Worm (Caenorhabditis elegans) whole organism, mixed stage, embryonic: ENCODE data around the gene F11E6.10.

Experiments
- M03D4.4 ChIP-seq: sonication (generic microtip); optimal IDR thresholded peaks from 2 replicates; lab custom pipeline; 2017; ENCODE audit warnings: mild to moderate bottlenecking, missing genetic modification characterization, missing compliant biosample characterization
- bed-3 ChIP-seq: fragments of 200-800 bp; sonication (Bioruptor generic); optimal IDR thresholded peaks from 3 replicates; lab custom pipeline; 2018; ENCODE audit warnings: mild to moderate bottlenecking, missing genetic modification characterization, moderate library complexity, missing compliant biosample characterization
- blmp-1 ChIP-seq: fragments of 150-350 bp; optimal IDR thresholded peaks from 2 replicates; lab custom pipeline; 2014; ENCODE audit warnings: missing biosample characterization, missing genetic modification characterization
- ceh-39 ChIP-seq: fragments of 150-350 bp; optimal IDR thresholded peaks from 2 replicates; lab custom pipeline; 2014; ENCODE audit warnings: missing biosample characterization, missing genetic modification characterization
- ces-1 ChIP-seq: fragments of 150-350 bp; optimal IDR thresholded peaks from 2 replicates; lab custom pipeline; 2014; ENCODE audit warnings: missing biosample characterization, missing genetic modification reagents, missing genetic modification characterization
- cnd-1 ChIP-seq: fragments of 200-800 bp; sonication (Bioruptor generic); optimal IDR thresholded peaks from 2 replicates; lab custom pipeline; 2018; ENCODE audit warnings: mild to moderate bottlenecking, missing genetic modification characterization, missing compliant biosample characterization
- drap-1 ChIP-seq: fragments of 200-800 bp; sonication (Bioruptor generic); optimal IDR thresholded peaks from 3 replicates; lab custom pipeline; 2018; ENCODE audit warnings: mild to moderate bottlenecking, missing genetic modification characterization, missing compliant biosample characterization
- elt-1 ChIP-seq: sonication (generic microtip); optimal IDR thresholded peaks from 2 replicates; lab custom pipeline; 2017; ENCODE audit warnings: missing genetic modification characterization, mild to moderate bottlenecking, missing compliant biosample characterization, antibody characterized with exemption, moderate library complexity, borderline replicate concordance; ENCODE audit not compliant: insufficient read depth
- elt-3 ChIP-seq: fragments of 150-350 bp; optimal IDR thresholded peaks from 2 replicates; lab custom pipeline; 2014; ENCODE audit warnings: missing biosample characterization, missing genetic modification characterization
- flh-1 ChIP-seq: fragments of 200-800 bp; sonication (Bioruptor generic); optimal IDR thresholded peaks from 2 replicates; lab custom pipeline; 2018; ENCODE audit warnings: mild to moderate bottlenecking, missing genetic modification characterization, moderate library complexity, missing compliant biosample characterization
- ham-2 ChIP-seq: fragments of 200-800 bp; sonication (Bioruptor generic); optimal IDR thresholded peaks from 2 replicates; lab custom pipeline; 2018; ENCODE audit warnings: mild to moderate bottlenecking, missing genetic modification characterization, missing compliant biosample characterization
- hlh-1 ChIP-seq: fragments of 150-350 bp; optimal IDR thresholded peaks from 2 replicates; lab custom pipeline; 2014; ENCODE audit warnings: missing biosample characterization, missing genetic modification reagents, missing genetic modification characterization
- lin-13 ChIP-seq: fragments of 150-350 bp; optimal IDR thresholded peaks from 2 replicates; lab custom pipeline; 2014; ENCODE audit warnings: missing biosample characterization, missing genetic modification characterization
- lin-32 ChIP-seq: fragments of 200-800 bp; sonication (Bioruptor generic); optimal IDR thresholded peaks from 2 replicates; lab custom pipeline; 2018; ENCODE audit warnings: mild to moderate bottlenecking, missing genetic modification characterization, missing compliant biosample characterization
- lsy-2 ChIP-seq: fragments of 150-350 bp; optimal IDR thresholded peaks from 2 replicates; lab custom pipeline; 2014; ENCODE audit warnings: missing biosample characterization, missing genetic modification characterization
- mab-5 ChIP-seq: fragments of 150-350 bp; optimal IDR thresholded peaks from 2 replicates; lab custom pipeline; 2014; ENCODE audit warnings: missing biosample characterization, missing genetic modification characterization
- mep-1 ChIP-seq: fragments of 150-350 bp; optimal IDR thresholded peaks from 2 replicates; lab custom pipeline; 2017; ENCODE audit warnings: missing biosample characterization, missing genetic modification reagents, missing genetic modification characterization, inconsistent platforms
- mls-2 ChIP-seq: sonication (generic microtip); optimal IDR thresholded peaks from 2 replicates; lab custom pipeline; 2016; ENCODE audit warnings: mild to moderate bottlenecking, missing genetic modification characterization, moderate library complexity, missing compliant biosample characterization
- nhr-12 ChIP-seq: fragments of 150-350 bp; optimal IDR thresholded peaks from 2 replicates; lab custom pipeline; 2014; ENCODE audit warnings: missing biosample characterization, missing genetic modification characterization
- nhr-28 ChIP-seq: fragments of 150-350 bp; optimal IDR thresholded peaks from 2 replicates; lab custom pipeline; 2014; ENCODE audit warnings: missing biosample characterization, missing genetic modification characterization
- nhr-76 ChIP-seq: sonication (generic microtip); optimal IDR thresholded peaks from 2 replicates; lab custom pipeline; 2017; ENCODE audit warnings: missing biosample characterization, missing genetic modification characterization
- pha-4 ChIP-seq: fragments of 150-350 bp; optimal IDR thresholded peaks from 2 replicates; lab custom pipeline; 2018; ENCODE audit warnings: missing biosample characterization, missing genetic modification reagents, missing genetic modification characterization
- sem-2 ChIP-seq: fragments of 200-800 bp; sonication (Bioruptor generic); optimal IDR thresholded peaks from 2 replicates; lab custom pipeline; 2018; ENCODE audit warnings: mild to moderate bottlenecking, missing genetic modification characterization, missing compliant biosample characterization
- snpc-4 ChIP-seq: fragments of 150-350 bp; optimal IDR thresholded peaks from 2 replicates; lab custom pipeline; 2014; ENCODE audit warnings: missing biosample characterization, missing genetic modification characterization
- sptf-1 ChIP-seq: sonication (generic microtip); optimal IDR thresholded peaks from 2 replicates; lab custom pipeline; 2017; ENCODE audit warnings: mild to moderate bottlenecking, missing genetic modification characterization, moderate library complexity, missing compliant biosample characterization
- tbx-8 ChIP-seq: fragments of 200-800 bp; sonication (Bioruptor generic); optimal IDR thresholded peaks from 2 replicates; lab custom pipeline; 2018; ENCODE audit warnings: mild to moderate bottlenecking, missing genetic modification characterization, moderate library complexity, missing compliant biosample characterization
- unc-120 ChIP-seq: sonication (generic microtip); optimal IDR thresholded peaks from 2 replicates; lab custom pipeline; 2017; ENCODE audit warnings: missing genetic modification characterization, missing compliant biosample characterization; ENCODE audit not compliant: poor library complexity, severe bottlenecking
- unc-39 ChIP-seq: fragments of 150-350 bp; optimal IDR thresholded peaks from 2 replicates; lab custom pipeline; 2014; ENCODE audit warnings: missing biosample characterization, missing genetic modification characterization
- unc-62 ChIP-seq: fragments of 150-350 bp; optimal IDR thresholded peaks from 2 replicates; lab custom pipeline; 2014; ENCODE audit warnings: missing biosample characterization, missing genetic modification reagents, missing genetic modification characterization
- zip-8 ChIP-seq: fragments of 150-350 bp; optimal IDR thresholded peaks from 2 replicates; lab custom pipeline; 2014; ENCODE audit warnings: missing biosample characterization, missing genetic modification characterization
- ztf-11 ChIP-seq: fragments of 150-350 bp; optimal IDR thresholded peaks from 2 replicates; lab custom pipeline; 2014; ENCODE audit warnings: missing biosample characterization, missing genetic modification characterization

Gene F11E6.10

DNA sequence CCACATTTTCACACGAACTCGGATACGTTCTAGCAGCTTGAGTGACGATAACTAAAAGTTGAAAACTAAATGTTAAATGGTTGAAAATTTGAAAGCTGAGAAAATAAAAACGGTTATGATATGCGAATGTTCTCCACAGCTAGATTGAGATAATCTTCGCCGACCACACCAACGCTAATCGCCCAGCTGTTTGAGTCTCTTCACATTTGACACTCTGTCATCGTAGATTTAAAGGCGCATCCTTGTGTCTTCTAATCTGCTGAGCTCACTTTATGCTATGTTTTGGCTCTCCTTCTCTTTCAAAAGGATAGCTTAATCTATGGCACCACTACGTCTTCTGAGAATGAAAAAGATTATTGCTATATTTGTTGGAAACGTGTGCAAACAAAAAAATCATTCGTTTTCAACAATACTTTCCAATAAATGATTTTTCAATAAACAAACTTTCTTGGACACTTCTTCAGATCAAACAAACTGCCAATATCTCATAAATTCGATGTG is at the start of gene F11E6.10:
Gene F11E6.10 (minus strand): TSS at position 51 of the 501 bp plus-strand sequence.
- TF ChIP-seq sptf-1 (tag; lab: Kevin White, UChicago), result no peak
- TF ChIP-seq snpc-4 (tag; lab: Kevin White, UChicago), result no peak
- no peak for TF ChIP-seq elt-3 (tag; lab: Kevin White, UChicago)
- TF ChIP-seq unc-39 (tag; lab: Kevin White, UChicago), result no peak
- no peak for TF ChIP-seq ceh-39 (tag; lab: Kevin White, UChicago)

DNA sequence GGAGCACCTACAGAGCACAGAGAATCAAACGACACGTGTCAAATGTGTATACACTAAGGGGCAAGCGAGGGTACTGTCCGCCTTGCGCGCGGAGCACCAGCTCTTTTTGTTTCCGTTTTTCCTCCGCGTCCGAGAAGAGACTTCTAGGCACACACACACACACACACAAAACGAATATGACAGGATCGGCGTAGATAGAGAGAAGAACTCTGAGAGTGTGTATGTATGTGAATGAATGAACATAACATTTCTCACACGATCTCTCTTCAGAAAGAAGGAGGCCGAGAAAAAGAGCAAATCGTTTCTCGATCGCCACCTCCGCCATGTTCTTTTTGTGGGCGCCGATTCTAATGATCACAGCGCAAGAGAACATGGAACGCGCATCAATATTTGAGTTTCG is 27.7 kb upstream of the F11E6.10 start, which contains the start of gene nas-6:
Gene nas-6 (minus strand): TSS at position 101 of the 400 bp plus-strand sequence.
- TF ChIP-seq pha-4 (tag; lab: Kevin White, UChicago) (peak; percentile 11), unc-39 (tag; lab: Kevin White, UChicago) (no peak)

DNA sequence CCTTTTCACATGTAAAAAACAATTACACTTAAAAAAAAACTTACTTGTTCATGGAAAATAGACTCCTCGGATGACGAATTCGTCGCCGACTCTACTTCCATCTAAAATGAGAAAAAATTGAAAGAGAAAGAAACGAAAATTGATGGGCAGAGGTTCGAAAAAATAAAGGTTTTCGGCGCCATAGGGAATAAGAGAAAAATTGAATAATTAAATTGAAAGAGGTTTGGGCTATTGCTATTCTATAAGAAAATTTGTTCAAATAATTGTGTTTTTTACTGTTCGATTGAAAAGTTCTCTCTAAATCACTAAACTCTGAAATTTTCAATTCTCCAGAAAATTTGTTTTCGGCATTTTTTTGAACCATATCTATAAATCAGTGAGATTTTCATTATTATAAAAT is 20.3 kb upstream of the F11E6.10 start, which contains the start of gene rabr-2:
Gene rabr-2 (minus strand): TSS at position 101 of the 400 bp plus-strand sequence.
- no peak for TF ChIP-seq mep-1 (tag; lab: Kevin White, UChicago)
- TF ChIP-seq unc-120 (tag; lab: Kevin White, UChicago), result no peak
- no peak for TF ChIP-seq ztf-11 (tag; lab: Kevin White, UChicago)
- TF ChIP-seq M03D4.4 (tag; lab: Kevin White, UChicago), result no peak
- TF ChIP-seq, all 35 proteins: peak for 0

ce11 chrIV:17475743-17476142 is 12.8 kb upstream of the F11E6.10 start, which contains the start of gene grl-24:
Gene grl-24, minus strand, starts transcription at chrIV:17475843.
- TF ChIP-seq blmp-1 (tag; lab: Kevin White, UChicago) (no peak), lsy-2 (tag; lab: Kevin White, UChicago) (no peak), zip-8 (tag; lab: Kevin White, UChicago) (no peak), lin-32 (GFP tag; lab: Kevin White, UChicago) (no peak), nhr-12 (no peak), unc-120 (tag; lab: Kevin White, UChicago) (no peak), ham-2 (GFP tag; lab: Kevin White, UChicago) (no peak)

DNA sequence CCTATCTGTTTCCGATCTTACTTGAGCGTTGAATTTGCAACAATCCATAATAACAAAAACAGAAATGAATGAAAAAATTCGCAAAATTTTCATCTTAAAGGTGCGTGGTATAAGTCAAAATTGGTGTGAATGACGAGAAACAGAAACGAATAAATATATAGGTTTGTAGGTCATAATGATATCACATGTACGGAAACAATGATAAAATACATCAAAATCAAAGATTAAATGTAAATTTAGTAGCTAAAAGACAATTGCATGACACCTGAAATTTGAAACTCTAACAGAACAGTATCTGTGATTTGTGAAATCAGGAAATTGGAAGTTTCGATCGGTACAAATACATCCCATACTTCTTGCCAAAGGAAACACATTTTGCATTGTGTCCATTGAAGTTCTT is 12.3 kb upstream of the F11E6.10 start, which contains the start of gene F11E6.9:
Gene F11E6.9 (minus strand): TSS at position 101 of the 400 bp plus-strand sequence.
- TF ChIP-seq sptf-1 (tag; lab: Kevin White, UChicago) (no peak), ztf-11 (tag; lab: Kevin White, UChicago) (no peak), flh-1 (GFP tag; lab: Kevin White, UChicago) (no peak), hlh-1 (tag; lab: Kevin White, UChicago) (no peak), elt-3 (tag; lab: Kevin White, UChicago) (no peak), M03D4.4 (tag; lab: Kevin White, UChicago) (no peak), unc-62 (GFP tag; lab: Kevin White, UChicago) (no peak), mab-5 (tag; lab: Kevin White, UChicago) (no peak), ceh-39 (tag; lab: Kevin White, UChicago) (no peak), sem-2 (GFP tag; lab: Kevin White, UChicago) (no peak), mep-1 (tag; lab: Kevin White, UChicago) (no peak), unc-120 (tag; lab: Kevin White, UChicago) (no peak), bed-3 (GFP tag; lab: Kevin White, UChicago) (no peak), ham-2 (GFP tag; lab: Kevin White, UChicago) (no peak), pha-4 (tag; lab: Kevin White, UChicago) (no peak), tbx-8 (GFP tag; lab: Kevin White, UChicago) (no peak), cnd-1 (tag; lab: Kevin White, UChicago) (no peak), nhr-28 (no peak), lin-13 (tag; lab: Kevin White, UChicago) (no peak), ces-1 (GFP tag; lab: Kevin White, UChicago) (no peak)

DNA sequence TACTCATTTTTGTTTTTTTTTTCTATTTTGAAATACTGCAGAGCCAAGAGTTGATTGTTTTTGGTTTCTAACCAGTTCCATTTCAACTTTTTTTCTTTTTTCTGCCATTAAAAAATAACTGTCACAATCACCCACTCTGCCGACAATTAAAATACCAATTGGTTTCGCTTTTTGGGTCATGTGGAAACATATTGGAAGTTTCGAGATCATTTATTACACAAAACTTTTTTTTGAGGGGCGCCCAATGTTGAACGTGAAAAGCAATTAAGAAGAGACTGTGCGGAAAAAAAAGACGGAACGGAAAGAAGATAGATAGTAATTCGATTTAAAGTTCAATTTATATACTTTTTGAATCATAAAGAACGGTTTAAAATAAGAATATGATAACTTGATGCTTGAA is 11.1 kb upstream of the F11E6.10 start:
- TF ChIP-seq pha-4 (tag; lab: Kevin White, UChicago) (no peak), nhr-76 (tag; lab: Kevin White, UChicago) (no peak), elt-3 (tag; lab: Kevin White, UChicago) (no peak), cnd-1 (tag; lab: Kevin White, UChicago) (no peak), elt-1 (no peak), lin-32 (GFP tag; lab: Kevin White, UChicago) (no peak), drap-1 (GFP tag; lab: Kevin White, UChicago) (no peak), lin-13 (tag; lab: Kevin White, UChicago) (no peak), blmp-1 (tag; lab: Kevin White, UChicago) (no peak), unc-120 (tag; lab: Kevin White, UChicago) (no peak), ces-1 (GFP tag; lab: Kevin White, UChicago) (no peak), M03D4.4 (tag; lab: Kevin White, UChicago) (no peak), lsy-2 (tag; lab: Kevin White, UChicago) (no peak), mls-2 (tag; lab: Kevin White, UChicago) (no peak), sem-2 (GFP tag; lab: Kevin White, UChicago) (no peak)
